Fruit fly (Drosophila melanogaster) whole organism, embryonic: ENCODE measurements around the gene CG13842.

ENCODE experiments used
- Antp ChIP-seq: fragments of 200-800 bp; sonication (Bioruptor generic); optimal IDR thresholded peaks from 3 replicates; lab custom pipeline; 2016; ENCODE audit warnings: missing biosample characterization, missing genetic modification characterization
- Atf6 ChIP-seq: fragments of 200-800 bp; sonication (Bioruptor generic); IDR thresholded peaks from 2 replicates; pipeline ENCODE4 v1.3.6; 2022; ENCODE audit warnings: missing biosample characterization, missing genetic modification characterization
- CG1024 ChIP-seq: fragments of 200-800 bp; sonication (Bioruptor generic); IDR thresholded peaks from 2 replicates; pipeline ENCODE4 v1.3.6; 2022; ENCODE audit warnings: missing biosample characterization, missing genetic modification characterization
- CG10321 ChIP-seq: fragments of 200-800 bp; sonication (Bioruptor generic); IDR thresholded peaks from 2 replicates; pipeline ENCODE4 v1.3.6; 2022; ENCODE audit warnings: missing biosample characterization, missing genetic modification characterization
- CG11093 ChIP-seq: fragments of 200-800 bp; sonication (Bioruptor generic); IDR thresholded peaks from 3 replicates; pipeline ENCODE4 v1.3.6; 2022; ENCODE audit warnings: missing biosample characterization, missing genetic modification characterization
- CG11456 ChIP-seq: fragments of 200-800 bp; sonication (Bioruptor generic); IDR thresholded peaks from 3 replicates; pipeline ENCODE4 v1.3.6; 2022; ENCODE audit warnings: missing biosample characterization, missing genetic modification characterization
- CG12219 ChIP-seq: fragments of 200-800 bp; sonication (Bioruptor generic); optimal IDR thresholded peaks from 3 replicates; lab custom pipeline; 2018; ENCODE audit warnings: missing biosample characterization, mild to moderate bottlenecking, missing genetic modification characterization
- CG13424 ChIP-seq: fragments of 200-800 bp; sonication (Bioruptor generic); optimal IDR thresholded peaks from 2 replicates; lab custom pipeline; 2019; ENCODE audit warnings: missing biosample characterization, mild to moderate bottlenecking, missing genetic modification characterization, moderate library complexity
- CG14667 ChIP-seq: fragments of 200-800 bp; sonication (Bioruptor generic); IDR thresholded peaks from 2 replicates; pipeline ENCODE4 v1.3.6; 2022; ENCODE audit warnings: missing biosample characterization, missing genetic modification characterization
- CG15601 ChIP-seq: fragments of 200-800 bp; sonication (Bioruptor generic); optimal IDR thresholded peaks from 3 replicates; lab custom pipeline; 2019; ENCODE audit warnings: missing biosample characterization, mild to moderate bottlenecking, missing genetic modification characterization, moderate library complexity
- CG16815 ChIP-seq: fragments of 200-800 bp; sonication (Bioruptor generic); optimal IDR thresholded peaks from 3 replicates; lab custom pipeline; 2017; ENCODE audit warnings: missing biosample characterization, mild to moderate bottlenecking, missing genetic modification characterization
- CG2678 ChIP-seq: fragments of 200-800 bp; sonication (Bioruptor generic); optimal IDR thresholded peaks from 3 replicates; lab custom pipeline; 2019; ENCODE audit warnings: missing biosample characterization, mild to moderate bottlenecking, missing genetic modification characterization, moderate library complexity
- CG42726 ChIP-seq: fragments of 200-800 bp; sonication (Bioruptor generic); IDR thresholded peaks from 2 replicates; pipeline ENCODE4 v1.3.6; 2022; ENCODE audit warnings: missing biosample characterization, missing genetic modification characterization; ENCODE audit not compliant: partially characterized antibody
- CG4730 ChIP-seq: fragments of 200-800 bp; sonication (Bioruptor generic); IDR thresholded peaks from 2 replicates; pipeline ENCODE4 v1.3.6; 2022; ENCODE audit warnings: missing biosample characterization, missing genetic modification characterization
- CG6854 ChIP-seq: fragments of 200-800 bp; sonication (Bioruptor generic); optimal IDR thresholded peaks from 3 replicates; lab custom pipeline; 2017; ENCODE audit warnings: missing biosample characterization, mild to moderate bottlenecking, missing genetic modification characterization
- CG9437 ChIP-seq: fragments of 200-800 bp; sonication (Bioruptor generic); optimal IDR thresholded peaks from 2 replicates; lab custom pipeline; 2018; ENCODE audit warnings: missing biosample characterization, mild to moderate bottlenecking, missing genetic modification characterization
- Chrac-16 ChIP-seq: fragments of 200-800 bp; sonication (Bioruptor generic); optimal IDR thresholded peaks from 3 replicates; lab custom pipeline; 2016; ENCODE audit warnings: missing biosample characterization, missing genetic modification characterization
- CkIIα-i1 ChIP-seq: fragments of 200-800 bp; sonication (Bioruptor generic); IDR thresholded peaks from 2 replicates; pipeline ENCODE4 v1.3.6; 2022; ENCODE audit warnings: missing biosample characterization, missing genetic modification characterization
- CoRest ChIP-seq: fragments of 200-800 bp; sonication (Bioruptor generic); optimal IDR thresholded peaks from 3 replicates; lab custom pipeline; 2018; ENCODE audit warnings: missing biosample characterization, mild to moderate bottlenecking, missing genetic modification characterization, moderate library complexity
- HHEX ChIP-seq: fragments of 200-800 bp; sonication (Bioruptor generic); optimal IDR thresholded peaks from 3 replicates; lab custom pipeline; 2017; ENCODE audit warnings: missing biosample characterization, mild to moderate bottlenecking, missing genetic modification characterization, missing genetic modification reagents
- HLH3B ChIP-seq: fragments of 200-800 bp; sonication (Bioruptor generic); IDR thresholded peaks from 2 replicates; pipeline ENCODE4 v1.3.6; 2022; ENCODE audit warnings: missing biosample characterization, missing genetic modification characterization
- Max ChIP-seq: fragments of 200-800 bp; sonication (Bioruptor generic); optimal IDR thresholded peaks from 2 replicates; lab custom pipeline; 2016; ENCODE audit warnings: missing biosample characterization, mild to moderate bottlenecking, missing genetic modification characterization
- Opbp ChIP-seq: fragments of 200-800 bp; sonication (Bioruptor generic); IDR thresholded peaks from 3 replicates; pipeline ENCODE4 v1.3.6; 2022; ENCODE audit warnings: missing biosample characterization, missing genetic modification characterization; ENCODE audit not compliant: partially characterized antibody
- Sry-β ChIP-seq: fragments of 200-800 bp; sonication (Bioruptor generic); optimal IDR thresholded peaks from 2 replicates; lab custom pipeline; 2018; ENCODE audit warnings: missing biosample characterization, mild to moderate bottlenecking, missing genetic modification characterization, moderate library complexity
- Ssrp ChIP-seq: fragments of 200-800 bp; sonication (Bioruptor generic); optimal IDR thresholded peaks from 2 replicates; lab custom pipeline; 2018; ENCODE audit warnings: missing biosample characterization, mild to moderate bottlenecking, missing genetic modification characterization, moderate library complexity
- ac ChIP-seq: fragments of 200-800 bp; sonication (Bioruptor generic); optimal IDR thresholded peaks from 3 replicates; lab custom pipeline; 2017; ENCODE audit warnings: missing biosample characterization, mild to moderate bottlenecking, missing genetic modification characterization
- bigmax ChIP-seq: fragments of 200-800 bp; sonication (Bioruptor generic); optimal IDR thresholded peaks from 2 replicates; lab custom pipeline; 2018; ENCODE audit warnings: missing biosample characterization, mild to moderate bottlenecking, missing genetic modification characterization
- corto ChIP-seq: fragments of 200-800 bp; sonication (Bioruptor generic); optimal IDR thresholded peaks from 2 replicates; lab custom pipeline; 2016; ENCODE audit warnings: missing biosample characterization, mild to moderate bottlenecking, missing genetic modification characterization, moderate library complexity
- danr ChIP-seq: fragments of 200-800 bp; sonication (Bioruptor generic); IDR thresholded peaks from 2 replicates; pipeline ENCODE4 v1.3.6; 2022; ENCODE audit warnings: missing biosample characterization, missing genetic modification characterization
- gcm2 ChIP-seq: fragments of 200-800 bp; sonication (Bioruptor generic); optimal IDR thresholded peaks from 2 replicates; lab custom pipeline; 2016; ENCODE audit warnings: missing biosample characterization, missing genetic modification characterization
- grau ChIP-seq: fragments of 200-800 bp; optimal IDR thresholded peaks from 3 replicates; lab custom pipeline; 2019; ENCODE audit warnings: missing biosample characterization, mild to moderate bottlenecking, missing genetic modification characterization, moderate library complexity
- h ChIP-seq: fragments of >200 bp; optimal IDR thresholded peaks from 2 replicates; lab custom pipeline; 2017
- ham ChIP-seq: fragments of 200-800 bp; sonication (Bioruptor generic); IDR thresholded peaks from 2 replicates; pipeline ENCODE4 v1.3.6; 2022; ENCODE audit warnings: missing biosample characterization, missing genetic modification characterization
- nom ChIP-seq: fragments of 200-800 bp; sonication (Bioruptor generic); optimal IDR thresholded peaks from 2 replicates; lab custom pipeline; 2017; ENCODE audit warnings: missing biosample characterization, missing genetic modification characterization, mild to moderate bottlenecking, moderate library complexity, missing genetic modification reagents
- oc ChIP-seq: fragments of 200-800 bp; sonication (Bioruptor generic); optimal IDR thresholded peaks from 2 replicates; lab custom pipeline; 2018; ENCODE audit warnings: missing biosample characterization, mild to moderate bottlenecking, missing genetic modification characterization, moderate library complexity
- pfk ChIP-seq: fragments of 200-800 bp; sonication (Bioruptor generic); optimal IDR thresholded peaks from 2 replicates; lab custom pipeline; 2018; ENCODE audit warnings: missing biosample characterization, mild to moderate bottlenecking, missing genetic modification characterization, moderate library complexity
- pita ChIP-seq: fragments of 200-800 bp; sonication (Bioruptor generic); optimal IDR thresholded peaks from 2 replicates; lab custom pipeline; 2017; ENCODE audit warnings: missing biosample characterization, mild to moderate bottlenecking, missing genetic modification characterization
- prd ChIP-seq, 3 experiments: fragments of >200 bp in 2 of 3; fragments of 200-800 bp in 1 of 3; sonication (Bioruptor generic) in 1 of 3; optimal IDR thresholded peaks in 2 of 3; IDR thresholded peaks in 1 of 3; 2 replicates in 2 of 3; 3 replicates in 1 of 3; pipeline versions ENCODE4 v1.3.6 to Lab custom; 2017 to 2022; ENCODE audit warnings: missing biosample characterization in 1 of 3, missing genetic modification characterization in 1 of 3
- ro ChIP-seq: fragments of 200-800 bp; sonication (Bioruptor generic); IDR thresholded peaks from 2 replicates; pipeline ENCODE4 v1.3.6; 2022; ENCODE audit warnings: missing biosample characterization, missing genetic modification characterization
- sc ChIP-seq, 3 experiments: fragments of >200 bp in 2 of 3; fragments of 200-800 bp in 1 of 3; sonication (Bioruptor generic) in 1 of 3; optimal IDR thresholded peaks; 2 replicates in 2 of 3; 3 replicates in 1 of 3; lab custom pipeline; 2017; ENCODE audit warnings: mild to moderate bottlenecking in 1 of 3, missing biosample characterization in 1 of 3, missing genetic modification characterization in 1 of 3, missing genetic modification reagents in 1 of 3
- slou ChIP-seq: fragments of 200-800 bp; sonication (Bioruptor generic); optimal IDR thresholded peaks from 3 replicates; lab custom pipeline; 2016; ENCODE audit warnings: missing biosample characterization, missing genetic modification characterization
- tgo ChIP-seq: fragments of 200-800 bp; sonication (Bioruptor generic); IDR thresholded peaks from 3 replicates; pipeline ENCODE4 v1.3.6; 2022; ENCODE audit warnings: missing biosample characterization, missing genetic modification characterization
- unpg ChIP-seq: fragments of 200-800 bp; sonication (Bioruptor generic); optimal IDR thresholded peaks from 3 replicates; lab custom pipeline; 2018; ENCODE audit warnings: missing biosample characterization, mild to moderate bottlenecking, missing genetic modification characterization, moderate library complexity
- usp ChIP-seq: fragments of >200 bp; optimal IDR thresholded peaks from 2 replicates; lab custom pipeline; 2017; ENCODE audit warnings: missing biosample characterization, missing genetic modification characterization
- vfl ChIP-seq: fragments of 200-800 bp; sonication (Bioruptor generic); optimal IDR thresholded peaks from 2 replicates; lab custom pipeline; 2016; ENCODE audit warnings: missing biosample characterization, missing genetic modification characterization
- vvl ChIP-seq: fragments of 200-800 bp; sonication (Bioruptor generic); IDR thresholded peaks from 2 replicates; pipeline ENCODE4 v1.3.6; 2022; ENCODE audit warnings: missing biosample characterization, missing genetic modification characterization
- zen ChIP-seq: fragments of 200-800 bp; sonication (Bioruptor generic); optimal IDR thresholded peaks from 3 replicates; lab custom pipeline; 2018; ENCODE audit warnings: missing biosample characterization, mild to moderate bottlenecking, missing genetic modification characterization, moderate library complexity
- zf30C ChIP-seq: fragments of 200-800 bp; sonication (Bioruptor generic); optimal IDR thresholded peaks from 3 replicates; lab custom pipeline; 2018; ENCODE audit warnings: missing biosample characterization, mild to moderate bottlenecking, missing genetic modification characterization

CG13842 gene

dm6 chr3R:22666449-22667283 is 40.4 kb downstream of the CG13842 start (continued):
- TF ChIP-seq pfk (no peak), zf30C (GFP tag; lab: Kevin White, UChicago) (no peak), CG42726 (0 out of 2 replicates have a peak, but pooled peaks have one; percentile 18), grau (tag; lab: Kevin White, UChicago) (no peak), danr (GFP tag; lab: Robert Waterston, UW) (no peak), corto (GFP tag; lab: Kevin White, UChicago) (no peak), vfl (GFP tag; lab: Kevin White, UChicago) (no peak), zen (tag; lab: Kevin White, UChicago) (no peak), Antp (no peak), pita (GFP tag; lab: Kevin White, UChicago) (no peak), ham (GFP tag; lab: Robert Waterston, UW) (no peak), CG1024 (GFP tag; lab: Robert Waterston, UW) (no peak), Atf6 (GFP tag; lab: Robert Waterston, UW) (no peak), CG10321 (GFP tag; lab: Robert Waterston, UW) (no peak), CG12219 (GFP tag; lab: Kevin White, UChicago) (no peak), Ssrp (tag; lab: Kevin White, UChicago) (no peak), unpg (GFP tag; lab: Kevin White, UChicago) (no peak), gcm2 (no peak), CG9437 (GFP tag; lab: Kevin White, UChicago) (no peak), h (lab: Kevin White, UChicago) (no peak), Opbp (GFP tag; lab: Robert Waterston, UW) (no peak), Max (GFP tag; lab: Kevin White, UChicago) (no peak), CG11456 (GFP tag; lab: Robert Waterston, UW) (no peak), CG13424 (tag; lab: Kevin White, UChicago) (no peak), Sry-β (GFP tag; lab: Kevin White, UChicago) (peak; percentile 92), ro (GFP tag; lab: Robert Waterston, UW) (no peak), nom (peak; percentile 22), sc (optimal IDR thresholded peaks at IDR 0.05; lab: Kevin White, UChicago) (no peak), sc (GFP tag; optimal IDR thresholded peaks at IDR 0.05; lab: Kevin White, UChicago) (no peak), HLH3B (GFP tag; lab: Robert Waterston, UW) (no peak), CG14667 (no peak), Chrac-16 (GFP tag; lab: Kevin White, UChicago) (no peak), CG11093 (GFP tag; lab: Robert Waterston, UW) (no peak), CG2678 (tag; lab: Kevin White, UChicago) (no peak), usp (GFP tag; lab: Kevin White, UChicago) (no peak), CoRest (no peak), slou (GFP tag; lab: Kevin White, UChicago) (no peak), CG6854 (GFP tag; lab: Kevin White, UChicago) (no peak), ac (no peak), bigmax (GFP tag; lab: Kevin White, UChicago) (no peak), vvl (GFP tag; lab: Robert Waterston, UW) (peak; percentile 39; the same call in 1 of the 2 replicates), tgo (GFP tag; lab: Robert Waterston, UW) (no peak), CG15601 (tag; lab: Kevin White, UChicago) (no peak), prd (optimal IDR thresholded peaks at IDR 0.05; lab: Kevin White, UChicago) (no peak), prd (GFP tag; IDR thresholded peaks at IDR 0.05; lab: Robert Waterston, UW) (no peak), HHEX (GFP tag; lab: Kevin White, UChicago) (no peak), CG4730 (GFP tag; lab: Robert Waterston, UW) (no peak), CkIIα-i1 (GFP tag; lab: Robert Waterston, UW) (no peak), oc (peak; percentile 12), CG16815 (GFP tag; lab: Kevin White, UChicago) (no peak)
